Fruit fly (Drosophila melanogaster): ENCODE results near the gene Nrx-1.

DNA sequence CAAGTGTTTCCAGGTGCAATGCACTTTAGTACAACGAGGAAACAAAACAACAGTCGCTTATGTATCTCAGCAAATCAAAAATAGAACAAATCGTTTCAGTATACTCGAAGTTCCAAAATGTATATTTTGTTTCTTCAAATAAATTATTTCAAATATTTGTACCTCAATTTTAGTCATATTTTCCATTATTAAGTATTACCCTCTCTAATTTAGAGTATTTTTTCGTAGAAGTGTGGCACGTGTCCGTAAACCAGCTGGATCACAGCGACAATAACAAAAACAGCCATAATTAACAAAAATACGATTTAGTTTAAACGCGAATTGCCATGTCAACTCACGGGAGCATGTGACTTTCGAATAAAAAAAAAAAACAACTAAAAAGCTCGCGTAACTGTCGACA is 50.4 kb downstream of the Nrx-1 start:
- TF ChIP-seq CG8478 (optimal IDR thresholded peaks at IDR 0.05) = no peak
- TF ChIP-seq pan (optimal IDR thresholded peaks at IDR 0.05) = no peak
- no peak for TF ChIP-seq EcR (GFP tag; optimal IDR thresholded peaks at IDR 0.05)
- no peak for TF ChIP-seq psq (optimal IDR thresholded peaks at IDR 0.05)

All from whole organism.